Worm (Caenorhabditis elegans) whole organism, L4/young adult: ENCODE measurements around the gene srw-112.

Source experiments
- W03F9.2 ChIP-seq: fragments of 150-350 bp; optimal IDR thresholded peaks from 2 replicates; lab custom pipeline; 2014; ENCODE audit warnings: missing biosample characterization, missing genetic modification characterization
- dao-5 ChIP-seq: sonication (generic microtip); optimal IDR thresholded peaks from 2 replicates; lab custom pipeline; 2016; ENCODE audit warnings: missing genotype, missing genetic modification characterization, moderate library complexity, missing compliant biosample characterization
- him-1 ChIP-seq: sonication (generic microtip); optimal IDR thresholded peaks from 2 replicates; lab custom pipeline; 2016; ENCODE audit warnings: missing genotype, missing genetic modification reagents, missing genetic modification characterization, missing compliant biosample characterization

- no peak for TF ChIP-seq him-1
- TF ChIP-seq W03F9.2 (tag; lab: Kevin White, UChicago), result no peak
- no peak for TF ChIP-seq dao-5 (tag; lab: Kevin White, UChicago)
Measured at ce11 chrV:3044837-3045236, 39.0 kb upstream of the srw-112 start, which contains the start of gene F59D6.1.
